Worm (Caenorhabditis elegans) whole organism, late embryonic: ENCODE results near the gene C43H6.4.

Source experiments
- C38D4.7 ChIP-seq: fragments of 200-800 bp; sonication (Bioruptor generic); optimal IDR thresholded peaks from 2 replicates; lab custom pipeline; 2018; ENCODE audit warnings: mild to moderate bottlenecking, missing genetic modification characterization, moderate library complexity, missing compliant biosample characterization
- F13H6.1 ChIP-seq: sonication (generic microtip); optimal IDR thresholded peaks from 2 replicates; lab custom pipeline; 2016; ENCODE audit warnings: missing genetic modification characterization, missing compliant biosample characterization
- K02D7.2 ChIP-seq: sonication (generic microtip); optimal IDR thresholded peaks from 2 replicates; lab custom pipeline; 2017; ENCODE audit warnings: mild to moderate bottlenecking, missing genetic modification characterization, missing compliant biosample characterization
- K09A11.1 ChIP-seq: sonication (generic microtip); optimal IDR thresholded peaks from 2 replicates; lab custom pipeline; 2017; ENCODE audit warnings: antibody characterized with exemption, mild to moderate bottlenecking, missing genetic modification characterization, missing compliant biosample characterization; ENCODE audit not compliant: insufficient read depth
- T23F11.4 ChIP-seq: fragments of 200-800 bp; sonication (Bioruptor generic); optimal IDR thresholded peaks from 2 replicates; lab custom pipeline; 2018; ENCODE audit warnings: mild to moderate bottlenecking, missing genetic modification characterization, missing compliant biosample characterization
- Y22D7AL.16 ChIP-seq: sonication (generic microtip); optimal IDR thresholded peaks from 2 replicates; lab custom pipeline; 2016; ENCODE audit warnings: missing genetic modification characterization, missing compliant biosample characterization
- ama-1 ChIP-seq: fragments of 150-350 bp; optimal IDR thresholded peaks from 2 replicates; lab custom pipeline; 2014
- ceh-14 ChIP-seq: sonication (generic microtip); optimal IDR thresholded peaks from 2 replicates; lab custom pipeline; 2016; ENCODE audit warnings: missing genotype, missing genetic modification characterization, missing compliant biosample characterization
- ceh-18 ChIP-seq: sonication (generic microtip); optimal IDR thresholded peaks from 2 replicates; lab custom pipeline; 2016; ENCODE audit warnings: missing genetic modification characterization, missing compliant biosample characterization
- ceh-22 ChIP-seq: sonication (generic microtip); optimal IDR thresholded peaks from 2 replicates; lab custom pipeline; 2017; ENCODE audit warnings: missing biosample characterization, missing genetic modification characterization
- ceh-24 ChIP-seq: sonication (generic microtip); optimal IDR thresholded peaks from 2 replicates; lab custom pipeline; 2016; ENCODE audit warnings: mild to moderate bottlenecking, missing genetic modification characterization, missing compliant biosample characterization
- ceh-30 ChIP-seq: fragments of 150-350 bp; optimal IDR thresholded peaks from 2 replicates; lab custom pipeline; 2014; ENCODE audit warnings: missing biosample characterization, missing genetic modification characterization
- ceh-31 ChIP-seq: sonication (generic microtip); optimal IDR thresholded peaks from 2 replicates; lab custom pipeline; 2016; ENCODE audit warnings: missing genetic modification characterization, missing compliant biosample characterization
- ceh-34 ChIP-seq: sonication (generic microtip); optimal IDR thresholded peaks from 2 replicates; lab custom pipeline; 2016; ENCODE audit warnings: mild to moderate bottlenecking, missing genetic modification characterization, missing compliant biosample characterization
- ceh-48 ChIP-seq: sonication (generic microtip); optimal IDR thresholded peaks from 2 replicates; lab custom pipeline; 2016; ENCODE audit warnings: missing genetic modification characterization, inconsistent platforms, missing compliant biosample characterization
- ceh-6 ChIP-seq: fragments of 200-800 bp; sonication (Bioruptor generic); optimal IDR thresholded peaks from 2 replicates; lab custom pipeline; 2018; ENCODE audit warnings: mild to moderate bottlenecking, missing genetic modification characterization, missing compliant biosample characterization
- ceh-9 ChIP-seq: sonication (generic microtip); optimal IDR thresholded peaks from 2 replicates; lab custom pipeline; 2016; ENCODE audit warnings: mild to moderate bottlenecking, missing genetic modification characterization, inconsistent platforms, missing compliant biosample characterization
- che-1 ChIP-seq: sonication (generic microtip); optimal IDR thresholded peaks from 2 replicates; lab custom pipeline; 2016; ENCODE audit warnings: mild to moderate bottlenecking, missing genetic modification characterization, missing compliant biosample characterization
- elt-2 ChIP-seq: sonication (generic microtip); optimal IDR thresholded peaks from 2 replicates; lab custom pipeline; 2016; ENCODE audit warnings: missing genetic modification reagents, missing genetic modification characterization, missing compliant biosample characterization
- ets-4 ChIP-seq: sonication (generic microtip); optimal IDR thresholded peaks from 2 replicates; lab custom pipeline; 2016; ENCODE audit warnings: missing genetic modification characterization, missing compliant biosample characterization
- fax-1 ChIP-seq: sonication (generic microtip); optimal IDR thresholded peaks from 2 replicates; lab custom pipeline; 2016; ENCODE audit warnings: missing genotype, missing genetic modification characterization, missing compliant biosample characterization
- hlh-15 ChIP-seq: sonication (generic microtip); optimal IDR thresholded peaks from 2 replicates; lab custom pipeline; 2016; ENCODE audit warnings: missing genetic modification characterization, missing compliant biosample characterization
- hlh-30 ChIP-seq: sonication (generic microtip); optimal IDR thresholded peaks from 2 replicates; lab custom pipeline; 2017; ENCODE audit warnings: antibody characterized with exemption, missing genetic modification characterization, missing compliant biosample characterization; ENCODE audit not compliant: insufficient read depth
- madf-2 ChIP-seq: sonication (generic microtip); optimal IDR thresholded peaks from 2 replicates; lab custom pipeline; 2017; ENCODE audit warnings: missing genetic modification characterization, missing compliant biosample characterization
- nfya-1 ChIP-seq: sonication (generic microtip); optimal IDR thresholded peaks from 2 replicates; lab custom pipeline; 2017; ENCODE audit warnings: missing genetic modification characterization, mild to moderate bottlenecking, missing compliant biosample characterization, antibody characterized with exemption, moderate library complexity
- nhr-11 ChIP-seq: fragments of 150-350 bp; optimal IDR thresholded peaks from 2 replicates; lab custom pipeline; 2014; ENCODE audit warnings: missing biosample characterization, missing genetic modification characterization
- pag-3 ChIP-seq: sonication (generic microtip); optimal IDR thresholded peaks from 2 replicates; lab custom pipeline; 2016; ENCODE audit warnings: missing compliant biosample characterization, missing genetic modification characterization, borderline replicate concordance
- pat-9 ChIP-seq: fragments of 200-800 bp; sonication (Bioruptor generic); optimal IDR thresholded peaks from 2 replicates; lab custom pipeline; 2018; ENCODE audit warnings: mild to moderate bottlenecking, missing genetic modification characterization, moderate library complexity, missing compliant biosample characterization
- pha-2 ChIP-seq: sonication (generic microtip); optimal IDR thresholded peaks from 2 replicates; lab custom pipeline; 2017; ENCODE audit warnings: mild to moderate bottlenecking, missing genetic modification characterization, missing compliant biosample characterization
- ref-2 ChIP-seq: sonication (generic microtip); optimal IDR thresholded peaks from 2 replicates; lab custom pipeline; 2016; ENCODE audit warnings: missing genetic modification characterization, missing compliant biosample characterization
- rnt-1 ChIP-seq: sonication (generic microtip); optimal IDR thresholded peaks from 2 replicates; lab custom pipeline; 2016; ENCODE audit warnings: missing genetic modification characterization, missing compliant biosample characterization
- sdc-2 ChIP-seq: sonication (generic microtip); optimal IDR thresholded peaks from 2 replicates; lab custom pipeline; 2016; ENCODE audit warnings: missing genotype, missing genetic modification characterization, missing compliant biosample characterization
- sox-2 ChIP-seq: fragments of 200-800 bp; sonication (Bioruptor generic); IDR thresholded peaks from 2 replicates; pipeline ENCODE4 v1.3.6; 2022; ENCODE audit warnings: missing genetic modification reagents, missing genetic modification characterization, missing compliant biosample characterization
- tbx-2 ChIP-seq: sonication (generic microtip); optimal IDR thresholded peaks from 2 replicates; lab custom pipeline; 2016; ENCODE audit warnings: missing genetic modification characterization, missing compliant biosample characterization
- unc-42 ChIP-seq: sonication (generic microtip); optimal IDR thresholded peaks from 2 replicates; lab custom pipeline; 2016; ENCODE audit warnings: missing genotype, missing genetic modification characterization, missing compliant biosample characterization
- unc-55 ChIP-seq: sonication (generic microtip); optimal IDR thresholded peaks from 2 replicates; lab custom pipeline; 2017; ENCODE audit warnings: missing biosample characterization, missing genetic modification reagents, missing genetic modification characterization
- unc-86 ChIP-seq: sonication (generic microtip); optimal IDR thresholded peaks from 2 replicates; lab custom pipeline; 2016; ENCODE audit warnings: missing genetic modification characterization, missing compliant biosample characterization
- zip-5 ChIP-seq: sonication (generic microtip); optimal IDR thresholded peaks from 2 replicates; lab custom pipeline; 2016; ENCODE audit warnings: missing genetic modification characterization, missing compliant biosample characterization
- ztf-16 ChIP-seq: sonication (generic microtip); optimal IDR thresholded peaks from 2 replicates; lab custom pipeline; 2017; ENCODE audit warnings: missing genetic modification characterization, missing compliant biosample characterization

C43H6.4 gene

ce11 chrX:2450994-2451393 lies 47.2 kb downstream of the C43H6.4 start:
- TF ChIP-seq ceh-24 (tag; lab: Kevin White, UChicago) (no peak), K09A11.1 (no peak), unc-42 (tag; lab: Kevin White, UChicago) (peak; percentile 83), pha-2 (tag; lab: Kevin White, UChicago) (no peak), C38D4.7 (GFP tag; lab: Kevin White, UChicago) (no peak), ceh-6 (GFP tag; lab: Kevin White, UChicago) (peak; percentile 12), F13H6.1 (tag; lab: Kevin White, UChicago) (no peak), Y22D7AL.16 (tag; lab: Kevin White, UChicago) (no peak), pag-3 (no peak), fax-1 (no peak), zip-5 (no peak), ref-2 (no peak), che-1 (no peak), ceh-22 (no peak), ceh-48 (tag; lab: Kevin White, UChicago) (no peak)
- TF ChIP-seq, all 69 proteins: peak for 2

ce11 chrX:2452297-2452696 lies 48.5 kb downstream of the C43H6.4 start:
- TF ChIP-seq rnt-1 (tag; lab: Kevin White, UChicago) (peak; percentile 20), nhr-11 (tag; lab: Kevin White, UChicago) (no peak), ref-2 (no peak), sdc-2 (tag; lab: Kevin White, UChicago) (no peak), ceh-34 (tag; lab: Kevin White, UChicago) (no peak), pat-9 (tag; lab: Kevin White, UChicago) (no peak), unc-55 (GFP tag; lab: Kevin White, UChicago) (peak; percentile 49), C38D4.7 (GFP tag; lab: Kevin White, UChicago) (no peak), sox-2 (GFP tag; lab: Robert Waterston, UW) (no peak), unc-86 (tag; lab: Kevin White, UChicago) (no peak), ceh-9 (tag; lab: Kevin White, UChicago) (no peak), ceh-48 (tag; lab: Kevin White, UChicago) (no peak), ceh-30 (tag; lab: Kevin White, UChicago) (no peak), ceh-14 (tag; lab: Kevin White, UChicago) (no peak)
- TF ChIP-seq, all 69 proteins: peak for 2

ce11 chrX:2452716-2453115 lies 48.9 kb downstream of the C43H6.4 start:
- no peak for TF ChIP-seq unc-42 (tag; lab: Kevin White, UChicago)
- peak; percentile 39 for TF ChIP-seq ceh-31 (tag; lab: Kevin White, UChicago)
- TF ChIP-seq elt-2 (tag; lab: Kevin White, UChicago) = peak; percentile 2
- peak; percentile 6 for TF ChIP-seq hlh-30 (tag; lab: Kevin White, UChicago)
- TF ChIP-seq tbx-2 (tag; lab: Kevin White, UChicago) = peak; percentile 12
- no peak for TF ChIP-seq nfya-1
- TF ChIP-seq T23F11.4 (GFP tag; lab: Kevin White, UChicago) = no peak

- TF ChIP-seq ceh-18 (tag; lab: Kevin White, UChicago) = no peak
- no peak for TF ChIP-seq madf-2
- TF ChIP-seq ztf-16 = no peak
- TF ChIP-seq ceh-31 (tag; lab: Kevin White, UChicago) = peak; percentile 50
- peak; percentile 67 for TF ChIP-seq unc-42 (tag; lab: Kevin White, UChicago)
- TF ChIP-seq ets-4 = no peak
- TF ChIP-seq sdc-2 (tag; lab: Kevin White, UChicago) = no peak
- TF ChIP-seq ama-1 (lab: Kevin White, UChicago) = no peak
- TF ChIP-seq K02D7.2 (tag; lab: Kevin White, UChicago) = no peak
- TF ChIP-seq hlh-15 = no peak
- no peak for TF ChIP-seq tbx-2 (tag; lab: Kevin White, UChicago)
These were observed 51.1 kb downstream of the C43H6.4 start for ce11 chrX:2454914-2455313.
